Worm (Caenorhabditis elegans) whole organism, mixed stage, embryonic: ENCODE measurements around the gene str-99.

ENCODE experiments used
- ceh-43 ChIP-seq: fragments of 200-800 bp; sonication (Bioruptor generic); optimal IDR thresholded peaks from 2 replicates; lab custom pipeline; 2018; ENCODE audit warnings: mild to moderate bottlenecking, missing genetic modification characterization, moderate library complexity, missing compliant biosample characterization
- lin-13 ChIP-seq: fragments of 150-350 bp; optimal IDR thresholded peaks from 2 replicates; lab custom pipeline; 2014; ENCODE audit warnings: missing biosample characterization, missing genetic modification characterization
- lsy-2 ChIP-seq: fragments of 150-350 bp; optimal IDR thresholded peaks from 2 replicates; lab custom pipeline; 2014; ENCODE audit warnings: missing biosample characterization, missing genetic modification characterization
- mab-5 ChIP-seq: fragments of 150-350 bp; optimal IDR thresholded peaks from 2 replicates; lab custom pipeline; 2014; ENCODE audit warnings: missing biosample characterization, missing genetic modification characterization
- mls-2 ChIP-seq: sonication (generic microtip); optimal IDR thresholded peaks from 2 replicates; lab custom pipeline; 2016; ENCODE audit warnings: mild to moderate bottlenecking, missing genetic modification characterization, moderate library complexity, missing compliant biosample characterization
- nhr-12 ChIP-seq: fragments of 150-350 bp; optimal IDR thresholded peaks from 2 replicates; lab custom pipeline; 2014; ENCODE audit warnings: missing biosample characterization, missing genetic modification characterization
- nhr-237 ChIP-seq: fragments of 150-350 bp; optimal IDR thresholded peaks from 2 replicates; lab custom pipeline; 2014; ENCODE audit warnings: missing biosample characterization, missing genetic modification characterization
- nhr-76 ChIP-seq: sonication (generic microtip); optimal IDR thresholded peaks from 2 replicates; lab custom pipeline; 2017; ENCODE audit warnings: missing biosample characterization, missing genetic modification characterization
- pha-4 ChIP-seq: fragments of 150-350 bp; optimal IDR thresholded peaks from 2 replicates; lab custom pipeline; 2018; ENCODE audit warnings: missing biosample characterization, missing genetic modification reagents, missing genetic modification characterization
- unc-120 ChIP-seq: sonication (generic microtip); optimal IDR thresholded peaks from 2 replicates; lab custom pipeline; 2017; ENCODE audit warnings: missing genetic modification characterization, missing compliant biosample characterization; ENCODE audit not compliant: poor library complexity, severe bottlenecking
- unc-62 ChIP-seq: fragments of 150-350 bp; optimal IDR thresholded peaks from 2 replicates; lab custom pipeline; 2014; ENCODE audit warnings: missing biosample characterization, missing genetic modification reagents, missing genetic modification characterization

- TF ChIP-seq mab-5 (tag; lab: Kevin White, UChicago) (no peak), nhr-237 (tag; lab: Kevin White, UChicago) (no peak), ceh-43 (GFP tag; lab: Kevin White, UChicago) (no peak), unc-120 (tag; lab: Kevin White, UChicago) (no peak), nhr-12 (tag; lab: Kevin White, UChicago) (no peak), lsy-2 (tag; lab: Kevin White, UChicago) (no peak), nhr-76 (tag; lab: Kevin White, UChicago) (no peak), lin-13 (tag; lab: Kevin White, UChicago) (no peak), mls-2 (tag; lab: Kevin White, UChicago) (no peak), unc-62 (GFP tag; lab: Kevin White, UChicago) (no peak), pha-4 (tag; lab: Kevin White, UChicago) (no peak)
These were observed 18.8 kb downstream of the str-99 start, which contains the start of gene clc-11 for ce11 chrV:16139529-16139928.
